Fruit fly (Drosophila melanogaster): ENCODE results near the gene S-Lap3.

Gene S-Lap3

dm6 chr3L:10514829-10515228 is 49.8 kb downstream of the S-Lap3 start (continued):
- TF ChIP-seq CG8359 (GFP tag; optimal IDR thresholded peaks at IDR 0.05; ENCODE audit: borderline replicate concordance) (peak; percentile 17), Hey (tag; optimal IDR thresholded peaks at IDR 0.05) (no peak), CG9932 (GFP tag; IDR thresholded peaks at IDR 0.05) (no peak), CG8924 (tag; optimal IDR thresholded peaks at IDR 0.05) (peak; percentile 39), Lpt (GFP tag; optimal IDR thresholded peaks at IDR 0.05) (no peak), sens (GFP tag) (peak; percentile 43), ab (GFP tag; optimal IDR thresholded peaks at IDR 0.05) (no peak), ac (GFP tag; optimal IDR thresholded peaks at IDR 0.05) (no peak), CG9727 (GFP tag; optimal IDR thresholded peaks at IDR 0.05) (peak; percentile 47), Fer1 (GFP tag; optimal IDR thresholded peaks at IDR 0.05) (peak; percentile 39), CG33213 (GFP tag; optimal IDR thresholded peaks at IDR 0.05) (no peak), Taf1 (GFP tag; IDR thresholded peaks at IDR 0.05) (no peak), wek (GFP tag; optimal IDR thresholded peaks at IDR 0.05) (no peak), Mes4 (GFP tag; optimal IDR thresholded peaks at IDR 0.05) (no peak), CG10431 (GFP tag; optimal IDR thresholded peaks at IDR 0.05) (no peak), Fer3 (tag; optimal IDR thresholded peaks at IDR 0.05) (peak; percentile 20), Bteb2 (GFP tag; optimal IDR thresholded peaks at IDR 0.05) (no peak), CG15514 (GFP tag; optimal IDR thresholded peaks at IDR 0.05) (peak; percentile 13), CG15269 (tag; optimal IDR thresholded peaks at IDR 0.05) (peak; percentile 4), luna (GFP tag; optimal IDR thresholded peaks at IDR 0.05) (no peak), CG18599 (GFP tag; optimal IDR thresholded peaks at IDR 0.05) (peak; percentile 49), seq (GFP tag; IDR thresholded peaks at IDR 0.05) (no peak), Med (GFP tag) (peak; percentile 68), aop (GFP tag; IDR thresholded peaks at IDR 0.05) (no peak), Optix (GFP tag; IDR thresholded peaks at IDR 0.05) (no peak), nmo (GFP tag; optimal IDR thresholded peaks at IDR 0.05) (peak; percentile 17), CG3838 (GFP tag; optimal IDR thresholded peaks at IDR 0.05) (no peak), zfh1 (GFP tag; IDR thresholded peaks at IDR 0.05) (no peak), Abd-B (GFP tag; optimal IDR thresholded peaks at IDR 0.05) (no peak), cad (GFP tag; optimal IDR thresholded peaks at IDR 0.05) (no peak), CG32772 (GFP tag; IDR thresholded peaks at IDR 0.05) (no peak), row (GFP tag; IDR thresholded peaks at IDR 0.05) (peak; percentile 51; the same call in 2 of the 3 replicates), sc (optimal IDR thresholded peaks at IDR 0.05) (no peak), sc (GFP tag; optimal IDR thresholded peaks at IDR 0.05) (no peak), CG7786 (GFP tag; optimal IDR thresholded peaks at IDR 0.05) (no peak), Blimp-1 (GFP tag; optimal IDR thresholded peaks at IDR 0.05) (peak; percentile 43), Drgx (GFP tag; IDR thresholded peaks at IDR 0.05) (no peak), chm (GFP tag; IDR thresholded peaks at IDR 0.05) (no peak), br (optimal IDR thresholded peaks at IDR 0.05) (no peak), Fer2 (tag; optimal IDR thresholded peaks at IDR 0.05) (no peak), unpg (GFP tag; optimal IDR thresholded peaks at IDR 0.05) (peak; percentile 49), sna (GFP tag; IDR thresholded peaks at IDR 0.05; ENCODE audit: partially characterized antibody) (no peak), CG10654 (GFP tag; optimal IDR thresholded peaks at IDR 0.05) (no peak), Sox100B (GFP tag; optimal IDR thresholded peaks at IDR 0.05) (peak; percentile 11), Dref (GFP tag; IDR thresholded peaks at IDR 0.05) (no peak), fd64A (GFP tag; optimal IDR thresholded peaks at IDR 0.05) (no peak), nau (GFP tag; optimal IDR thresholded peaks at IDR 0.05) (no peak), CG4424 (GFP tag; optimal IDR thresholded peaks at IDR 0.05) (peak; percentile 12), CG17359 (tag; optimal IDR thresholded peaks at IDR 0.05) (peak; percentile 47), CG17385 (GFP tag; optimal IDR thresholded peaks at IDR 0.05) (peak; percentile 13), hbn (GFP tag; IDR thresholded peaks at IDR 0.05; ENCODE audit: partially characterized antibody) (no peak), CG14667 (GFP tag; IDR thresholded peaks at IDR 0.05) (no peak), Kr (GFP tag; optimal IDR thresholded peaks at IDR 0.05) (no peak)
